Worm (Caenorhabditis elegans): ENCODE data around the gene F12A10.8.

- TF ChIP-seq skn-1 (tag; optimal IDR thresholded peaks at IDR 0.05): no peak
- no peak for TF ChIP-seq mep-1 (tag; optimal IDR thresholded peaks at IDR 0.05)
- no peak for TF ChIP-seq swsn-7 (tag; optimal IDR thresholded peaks at IDR 0.05)
- no peak for TF ChIP-seq ceh-90 (tag; optimal IDR thresholded peaks at IDR 0.05)
- TF ChIP-seq nhr-12 (tag; optimal IDR thresholded peaks at IDR 0.05): no peak
- TF ChIP-seq unc-30 (tag; optimal IDR thresholded peaks at IDR 0.05): no peak
- TF ChIP-seq ztf-11 (tag; optimal IDR thresholded peaks at IDR 0.05): no peak
- no peak for TF ChIP-seq lin-15B (tag; optimal IDR thresholded peaks at IDR 0.05)
- no peak for TF ChIP-seq zip-4 (GFP tag; optimal IDR thresholded peaks at IDR 0.05)
- TF ChIP-seq ceh-63 (GFP tag; optimal IDR thresholded peaks at IDR 0.05): no peak
- TF ChIP-seq dpl-1 (GFP tag; optimal IDR thresholded peaks at IDR 0.05): no peak
- TF ChIP-seq pqm-1 (tag; optimal IDR thresholded peaks at IDR 0.05): no peak
- TF ChIP-seq snu-23 (GFP tag; optimal IDR thresholded peaks at IDR 0.05): no peak
Observed at ce11 chrII:5478318-5478717, 22.5 kb downstream of the F12A10.8 start, which contains the start of gene F56D1.1.
